Worm (Caenorhabditis elegans): Measurements from ENCODE around the gene cyp-13A4.

Gene cyp-13A4

ce11 chrII:9838260-9838935, 40.9 kb upstream of the cyp-13A4 start, which contains the start of gene arrd-4:
Gene arrd-4 (minus strand): TSS chrII:9838310.
- TF ChIP-seq F10B5.3 (tag; optimal IDR thresholded peaks at IDR 0.05) (no peak), nhr-11 (tag; optimal IDR thresholded peaks at IDR 0.05) (peak; percentile 66), pha-4 (GFP tag; IDR thresholded peaks at IDR 0.05) (no peak), pha-4 (tag; optimal IDR thresholded peaks at IDR 0.05) (no peak), F37D6.2 (tag; optimal IDR thresholded peaks at IDR 0.05) (no peak), lin-29 (GFP tag; IDR thresholded peaks at IDR 0.05) (no peak)

- no peak for TF ChIP-seq mdl-1 (tag; optimal IDR thresholded peaks at IDR 0.05)
- peak in 1 of 2 experiments; percentile 93 for TF ChIP-seq unc-62 (GFP tag; optimal IDR thresholded peaks at IDR 0.05 in 1 of 2)
- no peak for TF ChIP-seq unc-62 (tag; optimal IDR thresholded peaks at IDR 0.05)
Measured at ce11 chrII:9835958-9836357, 38.4 kb upstream of the cyp-13A4 start.

ce11 chrII:9834921-9835320, 37.4 kb upstream of the cyp-13A4 start, which contains the start of gene arrd-5:
Gene arrd-5 (plus strand): TSS chrII:9835221.
- TF ChIP-seq zfp-2 (tag; optimal IDR thresholded peaks at IDR 0.05) (no peak), unc-62 (GFP tag; optimal IDR thresholded peaks at IDR 0.05 in 1 of 2) (peak in 1 of 2 experiments; percentile 18), unc-62 (tag; optimal IDR thresholded peaks at IDR 0.05) (no peak)

ce11 chrII:9833855-9834254, 36.3 kb upstream of the cyp-13A4 start, which contains the start of gene ZK938.3:
Gene ZK938.3 (minus strand): TSS chrII:9833955.
- TF ChIP-seq F10B5.3 (tag; optimal IDR thresholded peaks at IDR 0.05) (no peak), fos-1 (tag; optimal IDR thresholded peaks at IDR 0.05) (no peak), R02D3.7 (tag; optimal IDR thresholded peaks at IDR 0.05) (no peak), unc-62 (GFP tag; optimal IDR thresholded peaks at IDR 0.05 in 1 of 2) (peak in 1 of 2 experiments; percentile 26), unc-62 (tag; optimal IDR thresholded peaks at IDR 0.05) (no peak), zip-2 (tag; optimal IDR thresholded peaks at IDR 0.05) (no peak), daf-8 (GFP tag; IDR thresholded peaks at IDR 0.05) (no peak), ceh-28 (tag; optimal IDR thresholded peaks at IDR 0.05) (no peak), F26F4.8 (GFP tag; conservative IDR thresholded peaks at IDR 0.05) (no peak), duxl-1 (tag; optimal IDR thresholded peaks at IDR 0.05; ENCODE audit: poor library complexity) (no peak)

ce11 chrII:9831033-9831432, 33.5 kb upstream of the cyp-13A4 start, which contains the start of gene ZK938.12:
Gene ZK938.12 (plus strand): TSS chrII:9831333.
- TF ChIP-seq saeg-2 (GFP tag; IDR thresholded peaks at IDR 0.05) (no peak), dve-1 (tag; optimal IDR thresholded peaks at IDR 0.05; ENCODE audit: insufficient read depth) (no peak), ama-1 (optimal IDR thresholded peaks at IDR 0.05) (no peak), ceh-28 (tag; optimal IDR thresholded peaks at IDR 0.05) (no peak)

- TF ChIP-seq lin-29 (GFP tag; IDR thresholded peaks at IDR 0.05) (no peak), spr-1 (tag; optimal IDR thresholded peaks at IDR 0.05) (no peak), ceh-44 (GFP tag; IDR thresholded peaks at IDR 0.05) (no peak), mes-2 (tag; optimal IDR thresholded peaks at IDR 0.05; ENCODE audit: poor library complexity, severe bottlenecking) (no peak), T26A8.4 (GFP tag; IDR thresholded peaks at IDR 0.05) (no peak), ZK337.2 (GFP tag; IDR thresholded peaks at IDR 0.05) (no peak), ces-1 (GFP tag; optimal IDR thresholded peaks at IDR 0.05) (no peak), unc-39 (tag; optimal IDR thresholded peaks at IDR 0.05) (no peak), set-16 (GFP tag; IDR thresholded peaks at IDR 0.05) (no peak), ceh-20 (GFP tag; IDR thresholded peaks at IDR 0.05) (no peak), dmd-9 (GFP tag; IDR thresholded peaks at IDR 0.05) (no peak), lin-15B (tag; optimal IDR thresholded peaks at IDR 0.05) (no peak)
Measured at ce11 chrII:9829108-9829507, 31.6 kb upstream of the cyp-13A4 start, which contains the start of gene ZK938.1. Gene ZK938.1 (plus strand): TSS chrII:9829408.
